1 worm cellular context compared by ENCODE assay signal in genomic region chrIII:9616933-9617332, ce11.
TF ChIP-seq lines count a peak whose summit lies in the region.

No protein-coding gene starts in this region.

TF ChIP-seq in whole organism, young adult, 124 proteins besides CTCF, POLR2A, EP300 and RAD21 (continued from another document):
- TF ChIP-seq rpc-1 (optimal IDR thresholded peaks at IDR 0.05; lab: Kevin White, UChicago) (peak; percentile 15), rpc-1 (tag; optimal IDR thresholded peaks at IDR 0.05; lab: Kevin White, UChicago) (no peak), aptf-3 (GFP tag; IDR thresholded peaks at IDR 0.05; lab: Robert Waterston, UW) (no peak), T26A5.8 (tag; optimal IDR thresholded peaks at IDR 0.05; lab: Kevin White, UChicago) (peak; percentile 3), ztf-6 (GFP tag; IDR thresholded peaks at IDR 0.05; lab: Robert Waterston, UW) (0 out of 2 replicates have a peak, but pooled peaks have one; percentile 7), sptf-2 (GFP tag; optimal IDR thresholded peaks at IDR 0.05; lab: Kevin White, UChicago) (no peak), lin-26 (GFP tag; IDR thresholded peaks at IDR 0.05; lab: Robert Waterston, UW) (peak; percentile 87), lag-1 (GFP tag; IDR thresholded peaks at IDR 0.05; lab: Robert Waterston, UW) (no peak), him-1 (tag; optimal IDR thresholded peaks at IDR 0.05; lab: Kevin White, UChicago) (peak; percentile 87), egl-44 (GFP tag; IDR thresholded peaks at IDR 0.05; lab: Robert Waterston, UW) (no peak), snpc-3.4 (tag; optimal IDR thresholded peaks at IDR 0.05; lab: Kevin White, UChicago) (peak; percentile 97), ceh-79 (tag; optimal IDR thresholded peaks at IDR 0.05; lab: Kevin White, UChicago) (no peak), tbp1 (GFP tag; optimal IDR thresholded peaks at IDR 0.05; lab: Kevin White, UChicago) (peak; percentile 75), die-1 (tag; optimal IDR thresholded peaks at IDR 0.05; lab: Kevin White, UChicago) (peak; percentile 16), madf-10 (tag; optimal IDR thresholded peaks at IDR 0.05; lab: Kevin White, UChicago) (no peak), F49E8.2 (tag; optimal IDR thresholded peaks at IDR 0.05; lab: Kevin White, UChicago; ENCODE audit: insufficient read depth) (peak; percentile 97), F23B12.7 (tag; optimal IDR thresholded peaks at IDR 0.05; lab: Kevin White, UChicago; ENCODE audit: insufficient read depth) (peak; percentile 42), somi-1 (GFP tag; optimal IDR thresholded peaks at IDR 0.05; lab: Kevin White, UChicago) (no peak), sea-2 (GFP tag; IDR thresholded peaks at IDR 0.05; lab: Robert Waterston, UW) (no peak), Y95B8A.8 (GFP tag; IDR thresholded peaks at IDR 0.05; lab: Robert Waterston, UW) (peak; percentile 99), B0261.1 (tag; optimal IDR thresholded peaks at IDR 0.05; lab: Kevin White, UChicago) (no peak), Y67H2A.10 (GFP tag; conservative IDR thresholded peaks at IDR 0.05; lab: Robert Waterston, UW) (peak; percentile 81; the same call in 1 of the 2 replicates), atf-7 (tag; optimal IDR thresholded peaks at IDR 0.05; lab: Kevin White, UChicago) (no peak), snpc-4 (GFP tag; optimal IDR thresholded peaks at IDR 0.05; lab: Kevin White, UChicago) (peak; percentile 52), snpc-4 (tag; optimal IDR thresholded peaks at IDR 0.05; lab: Kevin White, UChicago) (peak; percentile 54 to 86 (median 70)), zim-3 (tag; optimal IDR thresholded peaks at IDR 0.05; lab: Kevin White, UChicago) (no peak), mes-4 (tag; optimal IDR thresholded peaks at IDR 0.05; lab: Kevin White, UChicago) (peak; percentile 57), hlh-12 (tag; optimal IDR thresholded peaks at IDR 0.05; lab: Kevin White, UChicago) (no peak), K12H6.12 (tag; optimal IDR thresholded peaks at IDR 0.05; lab: Kevin White, UChicago) (no peak), ceh-100 (GFP tag; IDR thresholded peaks at IDR 0.05; lab: Robert Waterston, UW) (peak; percentile 85), unc-130 (GFP tag; optimal IDR thresholded peaks at IDR 0.05; lab: Kevin White, UChicago) (peak; percentile 95), F55B11.4 (tag; optimal IDR thresholded peaks at IDR 0.05; lab: Kevin White, UChicago; ENCODE audit: borderline replicate concordance, insufficient read depth) (no peak), cebp-1 (GFP tag; IDR thresholded peaks at IDR 0.05; lab: Robert Waterston, UW) (no peak), cebp-1 (tag; optimal IDR thresholded peaks at IDR 0.05; lab: Kevin White, UChicago) (peak; percentile 33), mel-28 (tag; optimal IDR thresholded peaks at IDR 0.05; lab: Kevin White, UChicago; ENCODE audit: borderline replicate concordance) (no peak), athp-1 (tag; optimal IDR thresholded peaks at IDR 0.05; lab: Kevin White, UChicago) (peak; percentile 83), fkh-3 (tag; optimal IDR thresholded peaks at IDR 0.05; lab: Kevin White, UChicago) (no peak), sdz-38 (tag; optimal IDR thresholded peaks at IDR 0.05; lab: Kevin White, UChicago) (no peak), ama-1 (optimal IDR thresholded peaks at IDR 0.05; lab: Kevin White, UChicago) (no peak), ama-1 (GFP tag; optimal IDR thresholded peaks at IDR 0.05; lab: Kevin White, UChicago) (peak in 1 of 2 experiments; percentile 42), ztf-25 (GFP tag; IDR thresholded peaks at IDR 0.05; lab: Robert Waterston, UW) (no peak), let-607 (tag; optimal IDR thresholded peaks at IDR 0.05; lab: Kevin White, UChicago) (no peak), mcd-1 (GFP tag; IDR thresholded peaks at IDR 0.05; lab: Robert Waterston, UW) (peak; percentile 95), hrde-1 (tag; optimal IDR thresholded peaks at IDR 0.05; lab: Kevin White, UChicago; ENCODE audit: borderline replicate concordance) (peak; percentile 91), F10E7.11 (tag; optimal IDR thresholded peaks at IDR 0.05; lab: Kevin White, UChicago) (no peak), F39B2.1 (GFP tag; IDR thresholded peaks at IDR 0.05; lab: Robert Waterston, UW) (peak; percentile 72; the same call in 1 of the 2 replicates), F52B5.7 (tag; optimal IDR thresholded peaks at IDR 0.05; lab: Kevin White, UChicago) (no peak), F22D6.2 (tag; optimal IDR thresholded peaks at IDR 0.05; lab: Kevin White, UChicago) (no peak), T07F8.4 (tag; optimal IDR thresholded peaks at IDR 0.05; lab: Kevin White, UChicago) (no peak), Y56A3A.18 (GFP tag; IDR thresholded peaks at IDR 0.05; lab: Robert Waterston, UW) (0 out of 2 replicates have a peak, but pooled peaks have one; percentile 45), nhr-80 (tag; optimal IDR thresholded peaks at IDR 0.05; lab: Kevin White, UChicago) (no peak), attf-6 (GFP tag; IDR thresholded peaks at IDR 0.05; lab: Robert Waterston, UW) (peak; percentile 91), bed-2 (GFP tag; IDR thresholded peaks at IDR 0.05; lab: Robert Waterston, UW) (no peak), ceh-40 (GFP tag; IDR thresholded peaks at IDR 0.05; lab: Robert Waterston, UW) (0 out of 2 replicates have a peak, but pooled peaks have one; percentile 48), ztf-22 (GFP tag; optimal IDR thresholded peaks at IDR 0.05; lab: Kevin White, UChicago) (no peak), cebp-2 (GFP tag; IDR thresholded peaks at IDR 0.05; lab: Robert Waterston, UW) (no peak), aptf-2 (GFP tag; conservative IDR thresholded peaks at IDR 0.05; lab: Robert Waterston, UW) (peak; percentile 68; the same call in 1 of the 2 replicates), egrh-3 (GFP tag; IDR thresholded peaks at IDR 0.05; lab: Robert Waterston, UW) (no peak), madf-8 (GFP tag; conservative IDR thresholded peaks at IDR 0.05; lab: Robert Waterston, UW) (peak; percentile 100), madf-6 (GFP tag; IDR thresholded peaks at IDR 0.05; lab: Robert Waterston, UW) (peak; percentile 100), pha-4 (tag; optimal IDR thresholded peaks at IDR 0.05; lab: Kevin White, UChicago) (no peak)
